Fruit fly (Drosophila melanogaster): ENCODE data around the gene CG46511.
"Not testable (repeated sequence)": the region's sequence is repeated elsewhere in the genome, so short reads cannot be mapped to it uniquely, and the experiment has no call there.

DNA sequence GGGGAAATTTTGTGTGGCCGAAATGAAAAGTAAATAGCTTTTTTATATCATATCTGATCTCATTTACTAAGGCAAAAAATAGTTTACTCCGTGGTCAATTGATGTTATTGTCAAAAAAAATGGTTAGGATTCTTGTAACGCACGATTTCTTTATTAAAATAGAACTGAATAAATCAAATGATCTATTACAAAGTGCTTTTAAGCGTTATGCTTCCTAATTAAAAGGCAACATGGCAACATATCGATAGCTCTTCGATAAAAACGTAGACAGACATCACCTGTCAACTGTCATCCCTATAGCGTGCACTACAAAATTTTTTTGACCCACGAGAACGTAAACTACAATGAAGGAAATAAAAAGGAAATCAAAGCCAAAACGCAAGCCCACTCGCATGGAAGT, 34.8 kb downstream of the CG46511 start, which contains the start of gene CG46517:
- not testable (repeated sequence) for TF ChIP-seq ato (GFP tag; IDR thresholded peaks at IDR 0.05; ENCODE audit: partially characterized antibody); oc (tag; optimal IDR thresholded peaks at IDR 0.05); CG4404 (GFP tag; IDR thresholded peaks at IDR 0.05); Hr39 (optimal IDR thresholded peaks at IDR 0.05); Dip3 (GFP tag; optimal IDR thresholded peaks at IDR 0.05)
